Fruit fly (Drosophila melanogaster): ENCODE results near the gene Gr28a.

The Gr28a gene

DNA sequence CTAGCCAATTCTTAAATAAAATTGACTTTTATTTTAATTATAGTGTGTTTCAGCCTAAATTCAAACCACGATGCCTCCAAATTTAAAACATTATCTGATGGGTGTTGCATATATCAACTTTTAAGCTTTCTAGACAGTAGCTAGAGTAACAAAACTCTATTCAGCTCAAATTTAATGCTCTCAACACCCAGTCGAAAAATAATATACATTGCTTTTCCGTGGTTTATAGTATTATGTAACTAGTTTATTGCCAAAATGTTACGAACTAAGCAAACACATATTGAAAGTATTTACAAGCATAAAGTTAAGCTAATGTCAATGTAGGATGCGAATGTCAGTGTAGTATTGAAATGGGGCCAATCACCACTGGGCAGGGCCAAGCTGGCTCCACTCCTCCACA is 23.7 kb downstream of the Gr28a start:
- no peak for TF ChIP-seq CrebA (GFP tag; optimal IDR thresholded peaks at IDR 0.05; ENCODE audit: borderline replicate concordance)

DNA sequence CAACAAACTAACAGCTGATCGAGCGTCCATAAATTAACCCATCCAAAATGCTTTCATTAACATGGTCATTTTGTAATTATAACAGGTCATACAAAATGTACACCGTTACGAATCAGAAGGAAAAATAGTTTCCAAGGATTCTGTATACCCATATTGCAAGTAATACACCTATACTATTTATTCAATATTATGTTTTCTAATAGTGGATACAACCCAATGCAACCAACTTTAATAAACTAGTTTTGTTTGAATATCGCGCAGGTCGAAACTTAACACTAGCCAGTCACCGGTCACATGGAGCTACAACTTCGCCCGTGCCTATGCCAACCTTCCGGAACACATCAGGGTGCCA is 26.2 kb downstream of the Gr28a start:
- TF ChIP-seq woc (GFP tag; optimal IDR thresholded peaks at IDR 0.05) (no peak), Sp1 (GFP tag; optimal IDR thresholded peaks at IDR 0.05) (no peak), CG9705 (GFP tag; optimal IDR thresholded peaks at IDR 0.05) (no peak), OdsH (GFP tag; optimal IDR thresholded peaks at IDR 0.05) (no peak), HLH106 (tag; optimal IDR thresholded peaks at IDR 0.05) (no peak), foxo (GFP tag; optimal IDR thresholded peaks at IDR 0.05) (no peak), tai (GFP tag; optimal IDR thresholded peaks at IDR 0.05) (no peak), Dfd (GFP tag; optimal IDR thresholded peaks at IDR 0.05) (no peak), dl (GFP tag; optimal IDR thresholded peaks at IDR 0.05; ENCODE audit: insufficient read depth in 1 of 2, partially characterized antibody in 2 of 2) (no peak), CG32264 (GFP tag; optimal IDR thresholded peaks at IDR 0.05) (no peak), Hnf4 (GFP tag; optimal IDR thresholded peaks at IDR 0.05) (no peak), h (GFP tag; optimal IDR thresholded peaks at IDR 0.05) (no peak), Myc (optimal IDR thresholded peaks at IDR 0.05) (no peak), jim (GFP tag; optimal IDR thresholded peaks at IDR 0.05) (no peak), Abd-B (GFP tag; optimal IDR thresholded peaks at IDR 0.05) (no peak)

DNA sequence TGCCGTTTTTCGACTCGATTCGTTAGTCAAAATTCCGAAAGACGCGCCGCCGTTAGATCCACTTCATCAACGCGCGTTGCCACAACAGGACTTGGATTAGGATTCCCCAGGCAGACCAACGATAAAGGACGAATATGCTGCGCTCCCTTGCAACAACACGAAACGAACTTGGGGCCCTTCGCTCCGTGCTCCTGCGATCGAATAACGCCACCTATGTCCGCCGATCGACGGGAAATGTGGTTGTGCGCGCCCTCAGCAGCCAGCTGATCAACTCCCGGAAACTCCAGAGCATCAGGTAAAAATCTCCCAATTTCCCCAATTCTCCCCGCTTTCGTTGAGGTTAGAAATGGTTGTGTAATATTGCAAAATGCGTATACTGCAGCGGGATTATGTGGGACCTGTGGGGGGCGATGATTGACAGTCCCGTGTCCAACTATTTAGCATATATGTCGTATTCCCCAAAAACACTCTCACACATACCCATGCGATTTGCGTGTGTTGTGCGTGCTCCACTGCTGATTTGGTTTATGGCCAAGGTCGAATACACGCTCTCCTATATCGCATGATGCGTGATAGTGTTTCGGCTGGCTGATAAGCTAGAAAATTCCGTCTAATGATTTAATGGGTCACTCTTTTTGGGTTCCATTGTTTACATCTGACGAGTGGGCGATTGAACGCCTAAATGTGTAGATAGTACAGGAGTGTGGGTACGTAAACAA is 26.8 kb downstream of the Gr28a start:
- TF ChIP-seq foxo (GFP tag; optimal IDR thresholded peaks at IDR 0.05), result no peak

DNA sequence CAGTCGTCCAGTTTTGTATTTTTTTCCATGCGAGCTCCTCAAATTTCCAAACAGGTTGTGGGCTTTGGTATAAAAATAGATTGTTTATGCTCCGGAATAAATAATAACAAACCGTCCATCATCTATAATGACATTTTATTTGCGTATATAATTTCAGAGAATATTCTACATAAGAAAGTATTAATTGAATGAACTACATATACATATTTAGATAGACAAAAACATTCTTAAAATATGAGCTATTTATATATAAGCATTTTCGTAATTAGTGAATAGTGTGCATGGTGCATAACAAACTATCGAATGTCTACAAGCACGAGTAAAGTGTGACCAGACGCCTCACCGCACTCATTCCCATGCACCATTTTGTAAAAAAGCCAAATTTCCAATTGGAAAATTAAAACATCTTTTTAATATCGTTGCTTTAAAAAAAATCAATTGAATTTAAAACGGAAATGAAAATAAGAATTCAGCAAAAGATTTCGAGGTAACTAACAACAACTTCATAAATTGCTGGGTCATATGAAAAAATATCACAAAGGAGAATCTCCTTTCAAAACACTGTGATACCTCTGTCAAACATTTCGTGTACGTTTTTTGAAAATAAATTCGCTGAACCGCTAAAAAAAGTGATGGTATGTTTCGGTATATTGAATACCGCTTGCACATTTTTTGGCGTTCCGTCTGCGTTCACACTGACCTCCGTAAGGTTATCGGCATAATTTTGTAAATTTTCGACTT is 27.5 kb downstream of the Gr28a start, which contains the start of gene muc:
muc (plus strand) TSS at position 541 of the 741 bp plus-strand sequence.
- TF ChIP-seq Vsx2 (GFP tag; optimal IDR thresholded peaks at IDR 0.05; ENCODE audit: partially characterized antibody) (no peak), HLH106 (tag; optimal IDR thresholded peaks at IDR 0.05) (peak; percentile 62), br (GFP tag; optimal IDR thresholded peaks at IDR 0.05) (no peak), Jra (GFP tag; optimal IDR thresholded peaks at IDR 0.05) (peak; percentile 61), Hr78 (GFP tag; optimal IDR thresholded peaks at IDR 0.05) (peak; percentile 49), GATAd (GFP tag; optimal IDR thresholded peaks at IDR 0.05) (no peak), sage (GFP tag; optimal IDR thresholded peaks at IDR 0.05) (no peak), h (GFP tag; optimal IDR thresholded peaks at IDR 0.05) (peak; percentile 28), Myc (optimal IDR thresholded peaks at IDR 0.05) (no peak), CG9705 (GFP tag; optimal IDR thresholded peaks at IDR 0.05) (peak; percentile 16), Hr83 (GFP tag; optimal IDR thresholded peaks at IDR 0.05; ENCODE audit: poor library complexity, severe bottlenecking) (no peak), OdsH (GFP tag; optimal IDR thresholded peaks at IDR 0.05) (peak; percentile 2), Mio (GFP tag; optimal IDR thresholded peaks at IDR 0.05) (no peak), brk (GFP tag; optimal IDR thresholded peaks at IDR 0.05) (peak; percentile 54), jim (GFP tag; optimal IDR thresholded peaks at IDR 0.05) (no peak), Abd-B (GFP tag; optimal IDR thresholded peaks at IDR 0.05) (no peak), pan (optimal IDR thresholded peaks at IDR 0.05) (no peak), Hnf4 (GFP tag; optimal IDR thresholded peaks at IDR 0.05) (peak; percentile 44), tai (GFP tag; optimal IDR thresholded peaks at IDR 0.05) (no peak), Dfd (GFP tag; optimal IDR thresholded peaks at IDR 0.05) (no peak), woc (GFP tag; optimal IDR thresholded peaks at IDR 0.05) (peak; percentile 80), N (GFP tag; optimal IDR thresholded peaks at IDR 0.05) (peak; percentile 93), dl (GFP tag; optimal IDR thresholded peaks at IDR 0.05; ENCODE audit: insufficient read depth in 1 of 2, partially characterized antibody in 2 of 2) (no peak), Dif (GFP tag; optimal IDR thresholded peaks at IDR 0.05; ENCODE audit: partially characterized antibody) (no peak), sv (GFP tag; optimal IDR thresholded peaks at IDR 0.05) (peak; percentile 36), dmrt93B (GFP tag; optimal IDR thresholded peaks at IDR 0.05) (peak; percentile 30), Sp1 (GFP tag; optimal IDR thresholded peaks at IDR 0.05) (no peak), CrebA (GFP tag; optimal IDR thresholded peaks at IDR 0.05; ENCODE audit: borderline replicate concordance) (no peak), ey (GFP tag; optimal IDR thresholded peaks at IDR 0.05) (peak; percentile 34), lola (GFP tag; optimal IDR thresholded peaks at IDR 0.05) (no peak), foxo (GFP tag; optimal IDR thresholded peaks at IDR 0.05) (peak in 1 of 2 experiments; percentile 50), psq (GFP tag; optimal IDR thresholded peaks at IDR 0.05) (no peak), CG32264 (GFP tag; optimal IDR thresholded peaks at IDR 0.05) (no peak), Rel (GFP tag; optimal IDR thresholded peaks at IDR 0.05) (no peak), Rel (tag; optimal IDR thresholded peaks at IDR 0.05) (no peak), usp (GFP tag; optimal IDR thresholded peaks at IDR 0.05) (no peak), dsf (GFP tag; optimal IDR thresholded peaks at IDR 0.05; ENCODE audit: borderline replicate concordance) (no peak), rgr (GFP tag; optimal IDR thresholded peaks at IDR 0.05) (peak; percentile 41), fru (GFP tag; optimal IDR thresholded peaks at IDR 0.05) (peak; percentile 46)
